Worm (Caenorhabditis elegans): Measurements from ENCODE around the gene srw-103.

srw-103 gene

ce11 chrV:1713761-1714160, 3.2 kb upstream of the srw-103 start:
- TF ChIP-seq ceh-45 (GFP tag; IDR thresholded peaks at IDR 0.05): 0 out of 2 replicates have a peak, but pooled peaks have one; percentile 67

- TF ChIP-seq nfya-1 (tag; optimal IDR thresholded peaks at IDR 0.05): no peak
- TF ChIP-seq ttx-3 (tag; optimal IDR thresholded peaks at IDR 0.05): no peak
- no peak for TF ChIP-seq ceh-31 (tag; optimal IDR thresholded peaks at IDR 0.05)
- no peak for TF ChIP-seq zip-5 (tag; optimal IDR thresholded peaks at IDR 0.05)
- TF ChIP-seq nhr-11 (tag; optimal IDR thresholded peaks at IDR 0.05): no peak
- TF ChIP-seq pax-1 (tag; optimal IDR thresholded peaks at IDR 0.05): no peak
- no peak for TF ChIP-seq lin-11 (tag; optimal IDR thresholded peaks at IDR 0.05)
- TF ChIP-seq madf-2 (tag; optimal IDR thresholded peaks at IDR 0.05): no peak
- TF ChIP-seq Y22D7AL.16 (tag; optimal IDR thresholded peaks at IDR 0.05): no peak
- no peak for TF ChIP-seq ceh-48 (tag; optimal IDR thresholded peaks at IDR 0.05)
- no peak for TF ChIP-seq ets-4 (tag; optimal IDR thresholded peaks at IDR 0.05)
- TF ChIP-seq dmd-4 (tag; optimal IDR thresholded peaks at IDR 0.05; ENCODE audit: borderline replicate concordance): no peak
- TF ChIP-seq lim-6 (tag; optimal IDR thresholded peaks at IDR 0.05): no peak
- no peak for TF ChIP-seq ceh-22 (tag; optimal IDR thresholded peaks at IDR 0.05)
- TF ChIP-seq mec-3 (tag; optimal IDR thresholded peaks at IDR 0.05; ENCODE audit: borderline replicate concordance): no peak
- TF ChIP-seq sox-4 (tag; optimal IDR thresholded peaks at IDR 0.05): no peak
- TF ChIP-seq T23F11.4 (GFP tag; optimal IDR thresholded peaks at IDR 0.05): no peak
- no peak for TF ChIP-seq ceh-19 (GFP tag; optimal IDR thresholded peaks at IDR 0.05)
Measured at ce11 chrV:1718232-1718631, 1.2 kb downstream of the srw-103 start.

ce11 chrV:1719927-1720326, 2.9 kb downstream of the srw-103 start, which contains the start of gene srw-102:
Gene srw-102 (plus strand): TSS chrV:1720227.
- TF ChIP-seq unc-86 (tag; optimal IDR thresholded peaks at IDR 0.05) (no peak), lin-11 (tag; optimal IDR thresholded peaks at IDR 0.05) (no peak), pros-1 (tag; optimal IDR thresholded peaks at IDR 0.05) (no peak), unc-55 (GFP tag; optimal IDR thresholded peaks at IDR 0.05) (no peak), ama-1 (optimal IDR thresholded peaks at IDR 0.05) (no peak), hlh-15 (tag; optimal IDR thresholded peaks at IDR 0.05) (no peak), sox-4 (tag; optimal IDR thresholded peaks at IDR 0.05) (no peak), ceh-45 (GFP tag; IDR thresholded peaks at IDR 0.05) (no peak), elt-2 (tag; optimal IDR thresholded peaks at IDR 0.05) (no peak), dmd-4 (tag; optimal IDR thresholded peaks at IDR 0.05; ENCODE audit: borderline replicate concordance) (no peak), ceh-9 (tag; optimal IDR thresholded peaks at IDR 0.05) (no peak), ceh-22 (tag; optimal IDR thresholded peaks at IDR 0.05) (no peak), ceh-19 (GFP tag; optimal IDR thresholded peaks at IDR 0.05) (no peak), che-1 (tag; optimal IDR thresholded peaks at IDR 0.05) (no peak), npax-4 (tag; optimal IDR thresholded peaks at IDR 0.05) (no peak)

- TF ChIP-seq syd-9 (tag; optimal IDR thresholded peaks at IDR 0.05): no peak
- no peak for TF ChIP-seq lin-11 (tag; optimal IDR thresholded peaks at IDR 0.05)
- no peak for TF ChIP-seq che-1 (tag; optimal IDR thresholded peaks at IDR 0.05)
- TF ChIP-seq ceh-6 (GFP tag; optimal IDR thresholded peaks at IDR 0.05): no peak
- TF ChIP-seq F13H6.1 (tag; optimal IDR thresholded peaks at IDR 0.05): no peak
- TF ChIP-seq ceh-24 (tag; optimal IDR thresholded peaks at IDR 0.05): no peak
Measured at ce11 chrV:1721966-1722365, 5.0 kb downstream of the srw-103 start, which contains the start of gene srw-101. Gene srw-101 (plus strand): TSS chrV:1722266.

ce11 chrV:1725353-1725752, 8.4 kb downstream of the srw-103 start, which contains the start of gene sri-27:
Gene sri-27 (plus strand): TSS chrV:1725653.
- TF ChIP-seq unc-86 (tag; optimal IDR thresholded peaks at IDR 0.05): no peak
- TF ChIP-seq pag-3 (tag; optimal IDR thresholded peaks at IDR 0.05; ENCODE audit: borderline replicate concordance): no peak
- no peak for TF ChIP-seq tbx-7 (tag; optimal IDR thresholded peaks at IDR 0.05)
- no peak for TF ChIP-seq hlh-6 (tag; optimal IDR thresholded peaks at IDR 0.05)
- TF ChIP-seq nfya-1 (tag; optimal IDR thresholded peaks at IDR 0.05): no peak
- TF ChIP-seq ceh-45 (GFP tag; IDR thresholded peaks at IDR 0.05): no peak
- no peak for TF ChIP-seq ceh-31 (tag; optimal IDR thresholded peaks at IDR 0.05)
- no peak for TF ChIP-seq pqm-1 (tag; optimal IDR thresholded peaks at IDR 0.05)
- TF ChIP-seq ceh-2 (tag; optimal IDR thresholded peaks at IDR 0.05): no peak
- TF ChIP-seq pat-9 (tag; optimal IDR thresholded peaks at IDR 0.05): no peak
- TF ChIP-seq che-1 (tag; optimal IDR thresholded peaks at IDR 0.05): no peak
- TF ChIP-seq ceh-30 (tag; optimal IDR thresholded peaks at IDR 0.05): no peak
- no peak for TF ChIP-seq C08G9.2 (tag; optimal IDR thresholded peaks at IDR 0.05)
- no peak for TF ChIP-seq ceh-14 (tag; optimal IDR thresholded peaks at IDR 0.05)
- no peak for TF ChIP-seq nhr-11 (tag; optimal IDR thresholded peaks at IDR 0.05)
- TF ChIP-seq pha-2 (tag; optimal IDR thresholded peaks at IDR 0.05): no peak
- TF ChIP-seq ceh-19 (GFP tag; optimal IDR thresholded peaks at IDR 0.05): no peak
- no peak for TF ChIP-seq T23F11.4 (GFP tag; optimal IDR thresholded peaks at IDR 0.05)

All from whole organism, late embryonic.